Worm (Caenorhabditis elegans) whole organism, L3 larva: ENCODE results near the gene C24H11.2.

Experiments used
- ZK546.5 ChIP-seq: sonication (generic microtip); optimal IDR thresholded peaks from 2 replicates; lab custom pipeline; 2017; ENCODE audit warnings: missing biosample characterization, missing genetic modification characterization
- aly-2 ChIP-seq: fragments of 150-350 bp; optimal IDR thresholded peaks from 2 replicates; lab custom pipeline; 2014; ENCODE audit warnings: missing biosample characterization, missing genetic modification characterization
- ceh-16 ChIP-seq: sonication (generic microtip); optimal IDR thresholded peaks from 2 replicates; lab custom pipeline; 2017; ENCODE audit warnings: missing biosample characterization, missing genetic modification characterization
- ceh-28 ChIP-seq: fragments of 150-350 bp; optimal IDR thresholded peaks from 2 replicates; lab custom pipeline; 2014; ENCODE audit warnings: missing biosample characterization, missing genetic modification reagents, missing genetic modification characterization
- ceh-9 ChIP-seq: sonication (generic microtip); optimal IDR thresholded peaks from 2 replicates; lab custom pipeline; 2018; ENCODE audit warnings: missing biosample characterization, missing genetic modification characterization
- egl-5 ChIP-seq: fragments of 150-350 bp; optimal IDR thresholded peaks from 2 replicates; lab custom pipeline; 2017; ENCODE audit warnings: missing biosample characterization, missing genetic modification reagents, missing genetic modification characterization, inconsistent platforms
- elt-2 ChIP-seq: sonication (generic microtip); optimal IDR thresholded peaks from 2 replicates; lab custom pipeline; 2016; ENCODE audit warnings: missing genetic modification reagents, mild to moderate bottlenecking, missing genetic modification characterization, missing compliant biosample characterization
- elt-3 ChIP-seq, 3 experiments: fragments of 150-350 bp in 1 of 3; sonication (generic microtip) in 2 of 3; optimal IDR thresholded peaks; 2 replicates in 2 of 3; 4 replicates in 1 of 3; lab custom pipeline; 2014 to 2017; ENCODE audit warnings: missing biosample characterization in 3 of 3, missing genetic modification characterization in 3 of 3
- fkh-10 ChIP-seq: sonication (generic microtip); optimal IDR thresholded peaks from 2 replicates; lab custom pipeline; 2017; ENCODE audit warnings: missing biosample characterization, missing genetic modification reagents, missing genetic modification characterization
- fkh-2 ChIP-seq: fragments of 150-350 bp; optimal IDR thresholded peaks from 2 replicates; lab custom pipeline; 2014; ENCODE audit warnings: missing biosample characterization, missing genetic modification reagents, missing genetic modification characterization
- fos-1 ChIP-seq: fragments of 150-350 bp; optimal IDR thresholded peaks from 2 replicates; lab custom pipeline; 2014; ENCODE audit warnings: missing biosample characterization, missing genetic modification characterization
- jun-1 ChIP-seq: fragments of 150-350 bp; optimal IDR thresholded peaks from 2 replicates; lab custom pipeline; 2014; ENCODE audit warnings: missing biosample characterization, missing genetic modification reagents, missing genetic modification characterization
- lin-15B ChIP-seq: fragments of 150-350 bp; optimal IDR thresholded peaks from 2 replicates; lab custom pipeline; 2014; ENCODE audit warnings: missing biosample characterization, missing genetic modification characterization
- lin-39 ChIP-seq: fragments of 150-350 bp; optimal IDR thresholded peaks from 2 replicates; lab custom pipeline; 2018; ENCODE audit warnings: missing biosample characterization, missing genetic modification reagents, missing genetic modification characterization
- mdl-1 ChIP-seq: fragments of 150-350 bp; optimal IDR thresholded peaks from 2 replicates; lab custom pipeline; 2014; ENCODE audit warnings: missing biosample characterization, missing genetic modification characterization
- mml-1 ChIP-seq: fragments of 150-350 bp; sonication (generic microtip); optimal IDR thresholded peaks from 3 replicates; lab custom pipeline; 2014; ENCODE audit warnings: missing biosample characterization, missing genetic modification characterization
- nfya-1 ChIP-seq: sonication (generic microtip); optimal IDR thresholded peaks from 2 replicates; lab custom pipeline; 2017; ENCODE audit warnings: missing genetic modification characterization, mild to moderate bottlenecking, missing compliant biosample characterization, antibody characterized with exemption, moderate library complexity; ENCODE audit not compliant: insufficient read depth
- nhr-23 ChIP-seq: fragments of 150-350 bp; optimal IDR thresholded peaks from 2 replicates; lab custom pipeline; 2014; ENCODE audit warnings: missing biosample characterization, missing genetic modification reagents, missing genetic modification characterization
- nhr-237 ChIP-seq: fragments of 150-350 bp; optimal IDR thresholded peaks from 2 replicates; lab custom pipeline; 2014; ENCODE audit warnings: missing biosample characterization, missing genetic modification characterization
- nhr-25 ChIP-seq: sonication (generic microtip); optimal IDR thresholded peaks from 2 replicates; lab custom pipeline; 2017; ENCODE audit warnings: missing biosample characterization, missing genetic modification characterization
- nhr-28 ChIP-seq: fragments of 150-350 bp; optimal IDR thresholded peaks from 2 replicates; lab custom pipeline; 2014; ENCODE audit warnings: missing biosample characterization, missing genetic modification characterization
- nhr-43 ChIP-seq: sonication (generic microtip); optimal IDR thresholded peaks from 2 replicates; lab custom pipeline; 2016; ENCODE audit warnings: mild to moderate bottlenecking, missing genetic modification characterization, missing compliant biosample characterization; ENCODE audit not compliant: poor library complexity, severe bottlenecking
- nhr-67 ChIP-seq: fragments of 150-350 bp; optimal IDR thresholded peaks from 2 replicates; lab custom pipeline; 2014; ENCODE audit warnings: missing biosample characterization, missing genetic modification characterization
- pha-4 ChIP-seq: fragments of 150-350 bp; optimal IDR thresholded peaks from 2 replicates; lab custom pipeline; 2014; ENCODE audit warnings: missing biosample characterization, missing genetic modification reagents, missing genetic modification characterization
- sea-2 ChIP-seq: fragments of 150-350 bp; sonication (generic microtip); optimal IDR thresholded peaks from 4 replicates; lab custom pipeline; 2014; ENCODE audit warnings: missing biosample characterization, missing genetic modification reagents, missing genetic modification characterization
- snpc-4 ChIP-seq: fragments of 150-350 bp; optimal IDR thresholded peaks from 2 replicates; lab custom pipeline; 2014; ENCODE audit warnings: missing biosample characterization, missing genetic modification characterization
- tbx-2 ChIP-seq: sonication (generic microtip); optimal IDR thresholded peaks from 2 replicates; lab custom pipeline; 2016; ENCODE audit warnings: mild to moderate bottlenecking, missing genetic modification characterization, missing compliant biosample characterization
- unc-39 ChIP-seq: sonication (generic microtip); optimal IDR thresholded peaks from 4 replicates; lab custom pipeline; 2017; ENCODE audit warnings: missing biosample characterization, missing genetic modification characterization
- unc-62 ChIP-seq: fragments of 150-350 bp; sonication (generic microtip); optimal IDR thresholded peaks from 4 replicates; lab custom pipeline; 2014; ENCODE audit warnings: missing biosample characterization, missing genetic modification reagents, missing genetic modification characterization
- ztf-11 ChIP-seq: fragments of 150-350 bp; optimal IDR thresholded peaks from 2 replicates; lab custom pipeline; 2014; ENCODE audit warnings: missing biosample characterization, missing genetic modification characterization
- ztf-4 ChIP-seq: fragments of 150-350 bp; optimal IDR thresholded peaks from 2 replicates; lab custom pipeline; 2014; ENCODE audit warnings: missing biosample characterization, missing genetic modification characterization

Gene C24H11.2

ce11 chrIII:11808818-11809217 is 16.7 kb upstream of the C24H11.2 start, which contains the start of gene C18D11.9:
Gene C18D11.9 (plus strand): TSS chrIII:11809118.
- TF ChIP-seq aly-2 (tag; lab: Kevin White, UChicago) (no peak), ceh-28 (no peak), ZK546.5 (no peak), nfya-1 (tag; lab: Kevin White, UChicago) (no peak), fkh-2 (tag; lab: Kevin White, UChicago) (no peak), fkh-10 (no peak), nhr-237 (tag; lab: Kevin White, UChicago) (no peak), ztf-4 (tag; lab: Kevin White, UChicago) (no peak), fos-1 (tag; lab: Kevin White, UChicago) (no peak), ceh-9 (no peak), nhr-67 (tag; lab: Kevin White, UChicago) (no peak)

- TF ChIP-seq ztf-11 (no peak), elt-3 (tag; optimal IDR thresholded peaks at IDR 0.05; lab: Kevin White, UChicago) (no peak), lin-39 (no peak), pha-4 (tag; lab: Kevin White, UChicago) (no peak), nhr-25 (tag; lab: Kevin White, UChicago) (no peak), ceh-28 (no peak), sea-2 (no peak), nhr-28 (tag; lab: Kevin White, UChicago) (no peak), nfya-1 (tag; lab: Kevin White, UChicago) (no peak), unc-39 (tag; lab: Kevin White, UChicago) (no peak), fkh-2 (tag; lab: Kevin White, UChicago) (no peak), nhr-43 (no peak), jun-1 (tag; lab: Kevin White, UChicago) (no peak)
These were observed 15.3 kb upstream of the C24H11.2 start, which contains the start of gene C18D11.10 for ce11 chrIII:11807418-11807817. Gene C18D11.10 (plus strand): TSS chrIII:11807718.

- TF ChIP-seq fos-1 (tag; lab: Kevin White, UChicago), result no peak
- TF ChIP-seq snpc-4 (tag; lab: Kevin White, UChicago), result no peak
These were observed 14.6 kb upstream of the C24H11.2 start, which contains the start of gene C18D11.7 for ce11 chrIII:11806695-11807094. Gene C18D11.7 (minus strand): TSS chrIII:11806795.

- TF ChIP-seq nfya-1 (tag; lab: Kevin White, UChicago) (no peak), nhr-23 (tag; lab: Kevin White, UChicago) (no peak), tbx-2 (tag; lab: Kevin White, UChicago) (no peak), mml-1 (no peak), ceh-16 (no peak), lin-15B (tag; lab: Kevin White, UChicago) (no peak), elt-2 (tag; lab: Kevin White, UChicago) (no peak)
These were observed 3.3 kb upstream of the C24H11.2 start, which contains the start of gene twk-39 for ce11 chrIII:11795448-11795847. Gene twk-39 (plus strand): TSS chrIII:11795748.

- TF ChIP-seq snpc-4 (tag; lab: Kevin White, UChicago) (no peak), mml-1 (no peak), unc-39 (tag; lab: Kevin White, UChicago) (no peak), lin-39 (peak; percentile 14)
These were observed 2.2 kb upstream of the C24H11.2 start for ce11 chrIII:11794389-11794788.

ce11 chrIII:11789480-11789879 is 2.7 kb downstream of the C24H11.2 start:
- TF ChIP-seq egl-5 (tag; lab: Kevin White, UChicago), result no peak
- no peak for TF ChIP-seq ZK546.5
- no peak for TF ChIP-seq unc-62 (GFP tag; lab: Kevin White, UChicago)
- no peak for TF ChIP-seq nhr-25 (tag; lab: Kevin White, UChicago)
- no peak for TF ChIP-seq elt-2 (tag; lab: Kevin White, UChicago)
- TF ChIP-seq nfya-1 (tag; lab: Kevin White, UChicago), result no peak
- TF ChIP-seq ceh-9, result no peak
- TF ChIP-seq mdl-1 (tag; lab: Kevin White, UChicago), result no peak
